Worm (Caenorhabditis elegans) whole organism, L4 larva: Measurements from ENCODE around the gene psa-3.
A peak's percentile ranks its signal among the peaks of the same experiment; 100 is the strongest.

ENCODE experiments used
- D1046.2 ChIP-seq: fragments of 200-800 bp; sonication (Bioruptor generic); IDR thresholded peaks from 2 replicates; pipeline ENCODE4 v1.3.6; 2022; ENCODE audit warnings: missing genetic modification characterization, missing compliant biosample characterization
- F10B5.3 ChIP-seq: sonication (generic microtip); optimal IDR thresholded peaks from 2 replicates; lab custom pipeline; 2016; ENCODE audit warnings: mild to moderate bottlenecking, missing genetic modification characterization, missing compliant biosample characterization
- F26F4.8 ChIP-seq: fragments of 200-800 bp; sonication (Bioruptor generic); conservative IDR thresholded peaks from 2 replicates; pipeline ENCODE4 v1.3.6; 2022; ENCODE audit warnings: missing genetic modification characterization, missing compliant biosample characterization
- Y75B8A.6 ChIP-seq: fragments of 200-800 bp; sonication (Bioruptor generic); IDR thresholded peaks from 2 replicates; pipeline ENCODE4 v1.3.6; 2022; ENCODE audit warnings: missing genetic modification reagents, missing genetic modification characterization, missing compliant biosample characterization
- aha-1 ChIP-seq: fragments of 150-350 bp; peaks from one replicate; lab custom pipeline; 2014; ENCODE audit warnings: missing biosample characterization, missing genetic modification characterization
- ceh-20 ChIP-seq: fragments of 200-800 bp; sonication (Bioruptor generic); IDR thresholded peaks from 2 replicates; pipeline ENCODE4 v1.3.6; 2022; ENCODE audit warnings: missing genetic modification reagents, missing genetic modification characterization, missing compliant biosample characterization
- ceh-32 ChIP-seq: sonication (generic microtip); optimal IDR thresholded peaks from 2 replicates; lab custom pipeline; 2016; ENCODE audit warnings: mild to moderate bottlenecking, missing genetic modification characterization, missing compliant biosample characterization; ENCODE audit not compliant: poor library complexity
- ceh-44 ChIP-seq: fragments of 200-800 bp; sonication (Bioruptor generic); IDR thresholded peaks from 2 replicates; pipeline ENCODE4 v1.3.6; 2022; ENCODE audit warnings: missing genetic modification reagents, missing genetic modification characterization, missing compliant biosample characterization
- ceh-62 ChIP-seq: sonication (generic microtip); optimal IDR thresholded peaks from 2 replicates; lab custom pipeline; 2017; ENCODE audit warnings: missing biosample characterization, missing genetic modification characterization
- cey-2 ChIP-seq: sonication (generic microtip); optimal IDR thresholded peaks from 3 replicates; lab custom pipeline; 2017; ENCODE audit warnings: missing genetic modification characterization, mild to moderate bottlenecking, missing compliant biosample characterization, antibody characterized with exemption, borderline replicate concordance; ENCODE audit not compliant: insufficient read depth
- ctbp-1 ChIP-seq: fragments of 200-800 bp; sonication (Bioruptor generic); IDR thresholded peaks from 2 replicates; pipeline ENCODE4 v1.3.6; 2022; ENCODE audit warnings: missing genetic modification reagents, missing genetic modification characterization, missing compliant biosample characterization
- daf-8 ChIP-seq: fragments of 200-800 bp; sonication (Bioruptor generic); IDR thresholded peaks from 2 replicates; pipeline ENCODE4 v1.3.6; 2022; ENCODE audit warnings: missing genetic modification characterization, missing compliant biosample characterization
- dmd-6 ChIP-seq: fragments of 200-800 bp; sonication (Bioruptor generic); IDR thresholded peaks from 2 replicates; pipeline ENCODE4 v1.3.6; 2022; ENCODE audit warnings: missing genetic modification reagents, missing genetic modification characterization, missing compliant biosample characterization
- dmd-9 ChIP-seq: fragments of 200-800 bp; sonication (Bioruptor generic); IDR thresholded peaks from 2 replicates; pipeline ENCODE4 v1.3.6; 2022; ENCODE audit warnings: missing genetic modification reagents, missing genetic modification characterization, missing compliant biosample characterization
- duxl-1 ChIP-seq: sonication (generic microtip); optimal IDR thresholded peaks from 2 replicates; lab custom pipeline; 2016; ENCODE audit warnings: mild to moderate bottlenecking, missing genetic modification characterization, moderate library complexity, missing compliant biosample characterization; ENCODE audit not compliant: poor library complexity
- egl-27 ChIP-seq: sonication (generic microtip); optimal IDR thresholded peaks from 3 replicates; lab custom pipeline; 2017; ENCODE audit warnings: missing biosample characterization, missing genetic modification reagents, missing genetic modification characterization
- egl-43 ChIP-seq: fragments of 200-800 bp; sonication (Bioruptor generic); IDR thresholded peaks from 2 replicates; pipeline ENCODE4 v1.3.6; 2022; ENCODE audit warnings: missing genetic modification reagents, missing genetic modification characterization, missing compliant biosample characterization
- fos-1 ChIP-seq: fragments of 150-350 bp; optimal IDR thresholded peaks from 2 replicates; lab custom pipeline; 2014; ENCODE audit warnings: missing biosample characterization, missing genetic modification characterization
- hlh-11 ChIP-seq: fragments of 200-800 bp; sonication (Bioruptor generic); optimal IDR thresholded peaks from 2 replicates; lab custom pipeline; 2018; ENCODE audit warnings: mild to moderate bottlenecking, missing genetic modification characterization, missing compliant biosample characterization
- hlh-30 ChIP-seq: sonication (generic microtip); optimal IDR thresholded peaks from 2 replicates; lab custom pipeline; 2017; ENCODE audit warnings: antibody characterized with exemption, mild to moderate bottlenecking, missing genetic modification characterization, missing compliant biosample characterization; ENCODE audit not compliant: insufficient read depth
- hmg-1.1 ChIP-seq: fragments of 200-800 bp; sonication (Bioruptor generic); IDR thresholded peaks from 2 replicates; pipeline ENCODE4 v1.3.6; 2022; ENCODE audit warnings: missing genetic modification reagents, missing genetic modification characterization, missing compliant biosample characterization
- lim-7 ChIP-seq: fragments of 200-800 bp; sonication (Bioruptor generic); IDR thresholded peaks from 2 replicates; pipeline ENCODE4 v1.3.6; 2022; ENCODE audit warnings: missing genetic modification characterization, missing compliant biosample characterization
- lin-13 ChIP-seq: fragments of 150-350 bp; optimal IDR thresholded peaks from 2 replicates; lab custom pipeline; 2014; ENCODE audit warnings: missing biosample characterization, missing genetic modification reagents, missing genetic modification characterization
- lin-29 ChIP-seq: fragments of 200-800 bp; sonication (Bioruptor generic); IDR thresholded peaks from 2 replicates; pipeline ENCODE4 v1.3.6; 2022; ENCODE audit warnings: missing genetic modification reagents, missing genetic modification characterization, missing compliant biosample characterization
- mdt-29 ChIP-seq: fragments of 200-800 bp; sonication (Bioruptor generic); IDR thresholded peaks from 2 replicates; pipeline ENCODE4 v1.3.6; 2022; ENCODE audit warnings: missing genetic modification reagents, missing genetic modification characterization, missing compliant biosample characterization
- mep-1 ChIP-seq: fragments of 150-350 bp; sonication (generic microtip); optimal IDR thresholded peaks from 3 replicates; lab custom pipeline; 2014; ENCODE audit warnings: missing biosample characterization, missing genetic modification characterization
- mes-2 ChIP-seq: sonication (generic microtip); optimal IDR thresholded peaks from 2 replicates; lab custom pipeline; 2016; ENCODE audit warnings: missing genotype, mild to moderate bottlenecking, missing genetic modification characterization, missing compliant biosample characterization; ENCODE audit not compliant: poor library complexity, severe bottlenecking
- mxl-2 ChIP-seq: fragments of 200-800 bp; sonication (Bioruptor generic); conservative IDR thresholded peaks from 2 replicates; pipeline ENCODE4 v1.3.6; 2022; ENCODE audit warnings: missing genetic modification reagents, missing genetic modification characterization, missing compliant biosample characterization
- nhr-10 ChIP-seq: fragments of 150-350 bp; optimal IDR thresholded peaks from 2 replicates; lab custom pipeline; 2014; ENCODE audit warnings: missing biosample characterization, missing genetic modification characterization
- nhr-102 ChIP-seq: sonication (generic microtip); optimal IDR thresholded peaks from 2 replicates; lab custom pipeline; 2016; ENCODE audit warnings: mild to moderate bottlenecking, missing genetic modification characterization, moderate library complexity, missing compliant biosample characterization
- nhr-48 ChIP-seq: sonication (generic microtip); optimal IDR thresholded peaks from 2 replicates; lab custom pipeline; 2016; ENCODE audit warnings: mild to moderate bottlenecking, missing genetic modification characterization, missing compliant biosample characterization
- nhr-6 ChIP-seq: fragments of 150-350 bp; optimal IDR thresholded peaks from 2 replicates; lab custom pipeline; 2014; ENCODE audit warnings: missing biosample characterization, missing genetic modification characterization
- rbr-2 ChIP-seq: sonication (generic microtip); optimal IDR thresholded peaks from 2 replicates; lab custom pipeline; 2016; ENCODE audit warnings: missing genotype, missing genetic modification characterization, missing compliant biosample characterization
- sdz-12 ChIP-seq: fragments of 200-800 bp; sonication (Bioruptor generic); optimal IDR thresholded peaks from 2 replicates; lab custom pipeline; 2018; ENCODE audit warnings: mild to moderate bottlenecking, missing genetic modification characterization, missing compliant biosample characterization
- set-16 ChIP-seq: fragments of 200-800 bp; sonication (Bioruptor generic); IDR thresholded peaks from 2 replicates; pipeline ENCODE4 v1.3.6; 2022; ENCODE audit warnings: missing genetic modification reagents, missing genetic modification characterization, missing compliant biosample characterization
- spr-3 ChIP-seq: fragments of 200-800 bp; sonication (Bioruptor generic); optimal IDR thresholded peaks from 2 replicates; lab custom pipeline; 2018; ENCODE audit warnings: mild to moderate bottlenecking, missing genetic modification characterization, missing compliant biosample characterization
- tag-97 ChIP-seq: fragments of 200-800 bp; sonication (Bioruptor generic); IDR thresholded peaks from 2 replicates; pipeline ENCODE4 v1.3.6; 2022; ENCODE audit warnings: missing genetic modification characterization, missing compliant biosample characterization
- unc-130 ChIP-seq: sonication (generic microtip); optimal IDR thresholded peaks from 2 replicates; lab custom pipeline; 2016; ENCODE audit warnings: missing genetic modification reagents, missing genetic modification characterization, missing compliant biosample characterization
- unc-39 ChIP-seq: sonication (generic microtip); optimal IDR thresholded peaks from 2 replicates; lab custom pipeline; 2017; ENCODE audit warnings: missing biosample characterization, missing genetic modification characterization
- unc-62 ChIP-seq, 3 experiments: fragments of 150-350 bp in 1 of 3; sonication (generic microtip); optimal IDR thresholded peaks in 2 of 3; peaks in 1 of 3; 1 replicate in 1 of 3; 2 replicates in 2 of 3; lab custom pipeline; 2014 to 2017; ENCODE audit warnings: missing biosample characterization in 3 of 3, missing genetic modification characterization in 3 of 3, missing genetic modification reagents in 3 of 3, missing genotype in 1 of 3
- zfp-2 ChIP-seq: sonication (generic microtip); optimal IDR thresholded peaks from 2 replicates; lab custom pipeline; 2016; ENCODE audit warnings: mild to moderate bottlenecking, missing genetic modification characterization, missing compliant biosample characterization
- ztf-7 ChIP-seq: fragments of 150-350 bp; optimal IDR thresholded peaks from 2 replicates; lab custom pipeline; 2014; ENCODE audit warnings: missing biosample characterization, missing genetic modification characterization

psa-3 gene

ce11 chrX:15408577-15408976 lies 846 bp downstream of the psa-3 start (continued):
- TF ChIP-seq D1046.2 (GFP tag; lab: Robert Waterston, UW) = no peak
- TF ChIP-seq hlh-30 (tag; lab: Kevin White, UChicago) = no peak
- TF ChIP-seq ceh-32 (tag; lab: Kevin White, UChicago) = no peak
- TF ChIP-seq aha-1 (tag; lab: Kevin White, UChicago) = peak; percentile 55
- TF ChIP-seq zfp-2 = no peak
- TF ChIP-seq cey-2 (tag; lab: Kevin White, UChicago) = no peak
- TF ChIP-seq mdt-29 = no peak
- no peak for TF ChIP-seq dmd-9 (GFP tag; lab: Robert Waterston, UW)
- no peak for TF ChIP-seq spr-3
- no peak for TF ChIP-seq nhr-10 (tag; lab: Kevin White, UChicago)
- TF ChIP-seq, all 104 proteins: peak for 12

ce11 chrX:15415226-15415625 lies 7.5 kb downstream of the psa-3 start, which contains the start of gene pqn-36:
Gene pqn-36, minus strand, starts transcription at chrX:15415493.
- TF ChIP-seq lim-7 (GFP tag; lab: Robert Waterston, UW) (0 out of 2 replicates have a peak, but pooled peaks have one; percentile 35), set-16 (GFP tag; lab: Robert Waterston, UW) (0 out of 2 replicates have a peak, but pooled peaks have one; percentile 29), nhr-6 (tag; lab: Kevin White, UChicago) (peak; percentile 4), nhr-48 (tag; lab: Kevin White, UChicago) (no peak)
- TF ChIP-seq, all 104 proteins: peak for 3

ce11 chrX:15420671-15421070 lies 12.9 kb downstream of the psa-3 start, which contains the start of gene F39D8.3:
Gene F39D8.3, plus strand, starts transcription at chrX:15420971.
- peak; percentile 22 for TF ChIP-seq hlh-11 (tag; lab: Kevin White, UChicago)
- no peak for TF ChIP-seq unc-130 (GFP tag; lab: Kevin White, UChicago)

- TF ChIP-seq F10B5.3 (tag; lab: Kevin White, UChicago) = no peak
- TF ChIP-seq nhr-10 (tag; lab: Kevin White, UChicago) = no peak
- TF ChIP-seq nhr-102 = peak; percentile 34
- no peak for TF ChIP-seq lin-29 (GFP tag; lab: Robert Waterston, UW)
- TF ChIP-seq ceh-20 (GFP tag; lab: Robert Waterston, UW) = peak; percentile 74; the same call in 1 of the 2 replicates
- TF ChIP-seq mxl-2 = no peak
- peak; percentile 88 for TF ChIP-seq dmd-6
- no peak for TF ChIP-seq fos-1 (tag; lab: Kevin White, UChicago)
- peak; percentile 21 for TF ChIP-seq mes-2 (tag; lab: Kevin White, UChicago)
- TF ChIP-seq lin-13 (GFP tag; lab: Kevin White, UChicago) = no peak
- TF ChIP-seq hmg-1.1 (GFP tag; lab: Robert Waterston, UW) = 0 out of 2 replicates have a peak, but pooled peaks have one; percentile 11
- no peak for TF ChIP-seq rbr-2 (tag; lab: Kevin White, UChicago)
- no peak for TF ChIP-seq mdt-29
- TF ChIP-seq ctbp-1 = no peak
- no peak for TF ChIP-seq ceh-62 (tag; lab: Kevin White, UChicago)
- TF ChIP-seq egl-43 (GFP tag; lab: Robert Waterston, UW) = no peak
- no peak for TF ChIP-seq Y75B8A.6 (GFP tag; lab: Robert Waterston, UW)
- peak in 1 of 2 experiments; percentile 77 for TF ChIP-seq unc-62 (GFP tag; optimal IDR thresholded peaks at IDR 0.05 in 1 of 2; lab: Kevin White, UChicago)
- TF ChIP-seq unc-62 (tag; optimal IDR thresholded peaks at IDR 0.05; lab: Kevin White, UChicago) = no peak
- no peak for TF ChIP-seq mep-1 (tag; lab: Kevin White, UChicago)
- TF ChIP-seq duxl-1 (tag; lab: Kevin White, UChicago) = no peak
- TF ChIP-seq dmd-9 (GFP tag; lab: Robert Waterston, UW) = no peak
- no peak for TF ChIP-seq cey-2 (tag; lab: Kevin White, UChicago)
- TF ChIP-seq zfp-2 = no peak
- no peak for TF ChIP-seq F26F4.8 (GFP tag; lab: Robert Waterston, UW)
- no peak for TF ChIP-seq unc-39 (tag; lab: Kevin White, UChicago)
- TF ChIP-seq ceh-44 (GFP tag; lab: Robert Waterston, UW) = no peak
- no peak for TF ChIP-seq sdz-12
- TF ChIP-seq tag-97 (GFP tag; lab: Robert Waterston, UW) = no peak
- no peak for TF ChIP-seq egl-27
- no peak for TF ChIP-seq daf-8
- TF ChIP-seq ztf-7 (tag; lab: Kevin White, UChicago) = no peak
These were observed 16.1 kb downstream of the psa-3 start for ce11 chrX:15423708-15424423.
